Fruit fly (Drosophila melanogaster): ENCODE data around the gene CG42841.

Gene CG42841

dm6 chr3L:2005551-2005950 lies at the start of gene CG42841:
TSS of gene CG42841 (minus strand) at chr3L:2005651.
- TF ChIP-seq noc (tag; optimal IDR thresholded peaks at IDR 0.05): no peak

dm6 chr3L:2038124-2038523 lies 32.7 kb upstream of the CG42841 start, which contains the start of gene CG42355:
TSS of gene CG42355 (minus strand) at chr3L:2038224.
- TF ChIP-seq noc (tag; optimal IDR thresholded peaks at IDR 0.05): no peak

dm6 chr3L:2026691-2027090 lies 21.2 kb upstream of the CG42841 start, which contains the start of gene Grl62c:
TSS of gene Grl62c (plus strand) at chr3L:2026991.
- TF ChIP-seq noc (tag; optimal IDR thresholded peaks at IDR 0.05): no peak

- TF ChIP-seq noc (tag; optimal IDR thresholded peaks at IDR 0.05): no peak
Measured at dm6 chr3L:2023291-2023690, 17.8 kb upstream of the CG42841 start, which contains the start of gene Grl62b. TSS of gene Grl62b (minus strand) at chr3L:2023391.

DNA sequence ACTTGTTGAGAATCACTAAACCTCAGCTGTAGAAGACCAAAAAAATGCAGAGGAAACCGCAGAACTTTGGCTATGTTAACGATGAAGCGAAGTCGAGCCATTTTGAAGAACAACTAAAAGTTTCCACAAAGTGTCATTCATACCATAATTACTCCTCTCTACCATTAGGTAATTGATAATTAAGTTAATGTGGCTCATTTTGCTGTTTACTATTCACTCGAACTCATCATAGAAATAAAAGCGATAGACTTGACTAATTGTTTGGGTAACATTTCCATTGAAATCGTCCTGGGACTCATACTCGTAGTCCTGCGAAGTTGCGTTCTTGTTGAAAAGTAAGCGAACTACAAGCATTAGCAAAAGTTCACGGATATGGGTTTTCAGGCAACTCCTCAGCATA lies 16.4 kb upstream of the CG42841 start, which contains the start of gene Grl62a:
TSS of gene Grl62a (minus strand) at position 101 of the 400 bp plus-strand sequence.
- TF ChIP-seq noc (tag; optimal IDR thresholded peaks at IDR 0.05): no peak

DNA sequence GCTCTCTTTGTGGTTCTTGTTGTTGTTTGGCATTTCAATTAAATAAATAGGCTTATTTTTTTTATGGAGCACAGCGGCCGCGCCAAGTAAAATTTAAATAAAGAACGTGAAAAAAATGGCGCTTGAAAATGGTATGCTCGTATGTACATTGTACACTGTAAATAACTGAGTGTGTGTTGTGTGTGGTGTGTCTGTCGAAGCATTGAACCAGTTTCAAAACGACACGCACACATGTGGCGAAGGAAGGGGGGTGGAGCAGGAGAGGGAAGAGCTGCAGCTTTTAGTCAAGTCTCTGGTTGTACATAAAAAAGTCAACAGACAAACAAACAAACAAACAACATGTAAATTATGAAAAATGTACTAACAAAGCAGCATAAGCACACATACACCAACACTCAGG lies 719 bp downstream of the CG42841 start:
- no peak for TF ChIP-seq noc (tag; optimal IDR thresholded peaks at IDR 0.05)

- no peak for TF ChIP-seq noc (tag; optimal IDR thresholded peaks at IDR 0.05)
Measured at dm6 chr3L:1985406-1985805, 20.0 kb downstream of the CG42841 start.

dm6 chr3L:1976760-1977159 lies 28.7 kb downstream of the CG42841 start:
- TF ChIP-seq noc (tag; optimal IDR thresholded peaks at IDR 0.05): no peak

DNA sequence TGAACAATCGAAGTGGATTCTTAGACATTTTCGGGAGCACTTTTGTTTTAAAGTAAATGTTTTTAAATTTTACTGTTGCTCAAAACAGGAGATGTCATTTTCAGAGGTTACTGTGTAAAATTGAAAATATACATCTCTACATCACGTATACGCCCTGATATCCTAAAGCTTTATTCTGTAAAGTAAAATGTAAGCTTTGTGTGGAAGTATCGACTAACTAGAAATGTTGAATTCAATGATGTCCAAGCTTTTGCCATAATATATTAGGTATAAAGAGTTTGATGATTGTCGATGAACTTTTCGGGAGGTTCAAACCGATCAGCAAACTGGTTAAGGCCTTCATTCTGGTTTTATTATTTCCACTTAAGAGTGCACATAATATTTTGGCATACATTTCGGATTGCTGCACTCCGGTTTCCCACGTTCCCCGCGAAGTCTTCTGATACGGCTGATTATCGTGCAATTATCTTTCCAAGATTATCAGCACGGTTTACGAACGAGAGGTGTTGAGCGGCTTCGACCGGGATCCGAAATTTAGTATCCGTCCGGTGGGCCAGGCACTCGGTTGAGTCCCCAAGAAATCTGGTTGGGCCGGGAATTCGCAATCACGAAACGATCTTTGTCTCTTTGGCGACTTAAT lies 34.2 kb downstream of the CG42841 start, which contains the start of the genes CG11815 and acs:
TSS of gene CG11815 (minus strand) at position 98 of the 640 bp plus-strand sequence.
TSS of gene acs (plus strand) at position 536 of the 640 bp plus-strand sequence.
- no peak for TF ChIP-seq noc (tag; optimal IDR thresholded peaks at IDR 0.05)

- TF ChIP-seq noc (tag; optimal IDR thresholded peaks at IDR 0.05): no peak
Measured at dm6 chr3L:1969539-1970337, 35.7 kb downstream of the CG42841 start, which contains the start of gene CG1927. TSS of gene CG1927 (minus strand) at chr3L:1970079.

dm6 chr3L:1968805-1969378 lies 36.6 kb downstream of the CG42841 start:
- no peak for TF ChIP-seq noc (tag; optimal IDR thresholded peaks at IDR 0.05)

dm6 chr3L:1968401-1968800 lies 37.0 kb downstream of the CG42841 start:
- TF ChIP-seq noc (tag; optimal IDR thresholded peaks at IDR 0.05): no peak

DNA sequence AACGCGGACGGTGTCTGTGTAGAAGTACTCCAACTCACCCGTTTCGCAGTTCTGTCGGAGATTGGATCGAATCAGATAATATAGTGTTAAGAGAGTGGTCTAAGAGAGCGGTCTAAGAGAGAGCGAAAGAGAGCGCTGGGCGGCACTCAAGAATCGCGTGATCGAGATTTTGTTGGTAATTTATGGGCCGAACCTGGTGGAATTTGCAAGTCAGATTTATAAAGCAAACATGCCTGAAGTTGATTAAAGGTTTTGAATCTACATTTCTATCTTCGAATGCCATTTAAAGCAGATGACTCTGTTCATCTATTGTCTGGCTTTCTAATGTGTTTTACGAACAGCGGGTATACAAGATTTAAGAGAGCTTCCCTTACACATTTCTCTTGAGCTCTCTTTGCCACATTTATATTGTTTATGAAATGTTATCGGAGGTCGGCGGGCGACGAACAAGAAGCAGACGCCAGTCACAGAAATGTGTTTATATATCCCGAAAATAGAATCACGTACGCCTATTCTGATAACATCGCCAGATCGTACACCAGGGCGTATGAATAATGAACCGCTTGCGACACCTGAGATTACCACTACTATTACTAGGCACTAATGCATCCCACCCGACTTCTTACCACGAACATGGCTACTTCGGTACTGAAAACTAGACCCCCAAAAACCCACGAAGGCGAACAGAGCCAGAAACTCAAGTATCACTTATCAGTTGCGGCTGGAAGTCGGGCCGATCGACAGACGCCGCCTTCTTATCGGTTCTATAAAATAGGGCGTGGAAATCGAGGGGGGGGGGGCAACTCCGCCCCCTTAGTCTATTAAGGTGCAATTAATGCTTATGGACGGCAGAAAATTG lies 37.8 kb downstream of the CG42841 start:
- peak; percentile 77 for TF ChIP-seq noc (tag; optimal IDR thresholded peaks at IDR 0.05)

dm6 chr3L:1964599-1965143 lies 40.8 kb downstream of the CG42841 start:
- peak; percentile 40 for TF ChIP-seq noc (tag; optimal IDR thresholded peaks at IDR 0.05)

DNA sequence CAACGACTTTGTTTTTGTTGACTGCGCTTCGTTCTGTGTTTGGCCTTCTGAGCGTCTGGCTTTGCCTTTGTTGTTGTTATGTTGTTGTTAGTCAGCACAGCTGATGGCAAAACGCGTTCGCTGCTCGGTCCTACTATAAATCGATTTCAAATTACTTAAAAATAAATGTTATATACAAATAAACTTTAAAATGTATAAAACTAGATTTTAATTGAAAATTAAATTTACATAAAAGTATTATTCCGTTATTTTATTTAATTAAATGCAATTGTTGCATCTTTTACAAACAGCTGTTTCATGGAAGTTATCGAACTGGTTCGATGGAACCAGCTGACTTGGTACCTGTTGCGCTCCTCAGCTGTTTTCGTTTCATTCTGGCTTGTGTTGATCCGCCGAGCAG lies 41.4 kb downstream of the CG42841 start, which contains the start of gene mv:
TSS of gene mv (minus strand) at position 80 of the 400 bp plus-strand sequence.
- TF ChIP-seq noc (tag; optimal IDR thresholded peaks at IDR 0.05): no peak

Data from whole organism, larva.